Fruit fly (Drosophila melanogaster) whole organism, pupa: ENCODE results near the gene CG11349.

Source experiments
- CG10348 ChIP-seq: fragments of 200-800 bp; sonication (Bioruptor generic); IDR thresholded peaks from 2 replicates; pipeline ENCODE4 v1.3.6; 2022; ENCODE audit warnings: missing biosample characterization, missing genetic modification characterization
- CG12605 ChIP-seq: fragments of 200-800 bp; sonication (Bioruptor generic); IDR thresholded peaks from 2 replicates; pipeline ENCODE4 v1.3.6; 2022; ENCODE audit warnings: missing biosample characterization, missing genetic modification characterization
- CG13204 ChIP-seq: fragments of 200-800 bp; sonication (Bioruptor generic); optimal IDR thresholded peaks from 2 replicates; lab custom pipeline; 2018; ENCODE audit warnings: missing biosample characterization, mild to moderate bottlenecking, missing genetic modification characterization, moderate library complexity
- CG14655 ChIP-seq: fragments of 200-800 bp; sonication (Bioruptor generic); optimal IDR thresholded peaks from 3 replicates; lab custom pipeline; 2017; ENCODE audit warnings: mild to moderate bottlenecking, missing biosample characterization, missing genetic modification reagents, missing genetic modification characterization
- CG15710 ChIP-seq: fragments of 200-800 bp; sonication (Bioruptor generic); optimal IDR thresholded peaks from 2 replicates; lab custom pipeline; 2018; ENCODE audit warnings: missing biosample characterization, mild to moderate bottlenecking, missing genetic modification characterization, moderate library complexity
- CG17806 ChIP-seq: fragments of 200-800 bp; sonication (Bioruptor generic); optimal IDR thresholded peaks from 2 replicates; lab custom pipeline; 2018; ENCODE audit warnings: missing biosample characterization, mild to moderate bottlenecking, missing genetic modification characterization, moderate library complexity
- CG32121 ChIP-seq: fragments of 200-800 bp; sonication (Bioruptor generic); IDR thresholded peaks from 2 replicates; pipeline ENCODE4 v1.3.6; 2022; ENCODE audit warnings: missing biosample characterization, missing genetic modification characterization
- CG34367 ChIP-seq: fragments of 200-800 bp; sonication (Bioruptor generic); optimal IDR thresholded peaks from 2 replicates; lab custom pipeline; 2018; ENCODE audit warnings: missing biosample characterization, mild to moderate bottlenecking, missing genetic modification characterization
- CG4496 ChIP-seq: fragments of 200-800 bp; sonication (Bioruptor generic); IDR thresholded peaks from 3 replicates; pipeline ENCODE4 v1.3.6; 2022; ENCODE audit warnings: missing biosample characterization, missing genetic modification characterization
- CG8159 ChIP-seq: fragments of 200-800 bp; sonication (Bioruptor generic); optimal IDR thresholded peaks from 3 replicates; lab custom pipeline; 2018; ENCODE audit warnings: missing biosample characterization, mild to moderate bottlenecking, missing genetic modification characterization, moderate library complexity
- CG8301 ChIP-seq: fragments of 200-800 bp; sonication (Bioruptor generic); optimal IDR thresholded peaks from 2 replicates; lab custom pipeline; 2018; ENCODE audit warnings: missing biosample characterization, mild to moderate bottlenecking, missing genetic modification characterization
- CG9948 ChIP-seq: fragments of 200-800 bp; sonication (Bioruptor generic); optimal IDR thresholded peaks from 2 replicates; lab custom pipeline; 2018; ENCODE audit warnings: missing biosample characterization, mild to moderate bottlenecking, missing genetic modification characterization, moderate library complexity
- D1 ChIP-seq: fragments of 200-800 bp; sonication (Bioruptor generic); optimal IDR thresholded peaks from 2 replicates; lab custom pipeline; 2018; ENCODE audit warnings: missing biosample characterization, mild to moderate bottlenecking, missing genetic modification characterization, moderate library complexity
- EcR ChIP-seq: fragments of 200-800 bp; sonication (Bioruptor generic); optimal IDR thresholded peaks from 3 replicates; lab custom pipeline; 2019; ENCODE audit warnings: missing biosample characterization, missing genetic modification characterization, mild to moderate bottlenecking, moderate library complexity, missing genetic modification reagents
- Ets98B ChIP-seq: fragments of 200-800 bp; sonication (Bioruptor generic); IDR thresholded peaks from 2 replicates; pipeline ENCODE4 v1.3.6; 2022; ENCODE audit warnings: missing biosample characterization, missing genetic modification characterization
- Pif1A ChIP-seq: fragments of 200-800 bp; sonication (Bioruptor generic); optimal IDR thresholded peaks from 3 replicates; lab custom pipeline; 2016; ENCODE audit warnings: missing biosample characterization, missing genetic modification characterization
- Pif1B ChIP-seq: fragments of 200-800 bp; sonication (Bioruptor generic); optimal IDR thresholded peaks from 3 replicates; lab custom pipeline; 2016; ENCODE audit warnings: missing biosample characterization, missing genetic modification characterization
- Snoo ChIP-seq: fragments of 200-800 bp; sonication (Bioruptor generic); optimal IDR thresholded peaks from 3 replicates; lab custom pipeline; 2017; ENCODE audit warnings: missing biosample characterization, mild to moderate bottlenecking, missing genetic modification characterization, inconsistent platforms
- fd96Ca ChIP-seq: fragments of 200-800 bp; sonication (Bioruptor generic); IDR thresholded peaks from 3 replicates; pipeline ENCODE4 v1.3.6; 2022; ENCODE audit warnings: missing biosample characterization, missing genetic modification characterization
- gl ChIP-seq: fragments of 200-800 bp; sonication (Bioruptor generic); optimal IDR thresholded peaks from 2 replicates; lab custom pipeline; 2018; ENCODE audit warnings: missing biosample characterization, mild to moderate bottlenecking, missing genetic modification characterization
- rn ChIP-seq: fragments of 200-800 bp; sonication (Bioruptor generic); IDR thresholded peaks from 2 replicates; pipeline ENCODE4 v1.3.6; 2022; ENCODE audit warnings: missing biosample characterization, missing genetic modification characterization

CG11349 gene

DNA sequence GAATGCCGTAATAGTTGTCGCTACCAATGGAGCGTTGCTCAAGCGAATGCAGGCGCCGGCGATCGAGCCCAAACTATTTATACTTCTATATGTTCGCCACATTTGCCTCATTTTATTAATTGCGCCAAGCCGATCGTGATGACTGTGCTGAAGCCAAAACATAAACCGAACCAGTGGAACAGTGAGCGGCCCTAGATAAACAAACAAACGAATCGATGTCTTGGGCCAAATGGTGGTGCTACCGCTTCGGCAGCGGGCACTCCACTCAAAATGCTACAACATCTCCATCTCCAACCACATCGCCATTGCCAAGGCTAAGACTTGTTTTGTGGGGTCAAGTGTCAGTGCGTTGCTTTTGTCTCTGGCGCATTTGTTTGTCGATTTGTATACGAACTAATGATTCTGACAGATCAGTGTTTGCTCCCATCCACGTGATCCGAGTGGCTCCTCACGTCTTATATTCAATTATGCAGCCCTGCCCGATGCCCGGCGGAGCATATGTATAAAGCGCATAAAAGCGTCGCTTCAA is 9.0 kb upstream of the CG11349 start, which contains the start of gene CG15024:
TSS of gene CG15024 (minus strand) at position 51 of the 529 bp plus-strand sequence.
- no peak for TF ChIP-seq CG15710 (tag; lab: Kevin White, UChicago)
- no peak for TF ChIP-seq Ets98B (GFP tag; lab: Robert Waterston, UW)
- no peak for TF ChIP-seq CG13204 (GFP tag; lab: Kevin White, UChicago)
- TF ChIP-seq rn (GFP tag; lab: Robert Waterston, UW), result no peak
- TF ChIP-seq CG32121, result no peak
- TF ChIP-seq CG8159 (tag; lab: Kevin White, UChicago), result no peak
- no peak for TF ChIP-seq CG10348 (GFP tag; lab: Robert Waterston, UW)
- TF ChIP-seq CG4496, result no peak
- no peak for TF ChIP-seq EcR (GFP tag; lab: Kevin White, UChicago)
- no peak for TF ChIP-seq CG9948

DNA sequence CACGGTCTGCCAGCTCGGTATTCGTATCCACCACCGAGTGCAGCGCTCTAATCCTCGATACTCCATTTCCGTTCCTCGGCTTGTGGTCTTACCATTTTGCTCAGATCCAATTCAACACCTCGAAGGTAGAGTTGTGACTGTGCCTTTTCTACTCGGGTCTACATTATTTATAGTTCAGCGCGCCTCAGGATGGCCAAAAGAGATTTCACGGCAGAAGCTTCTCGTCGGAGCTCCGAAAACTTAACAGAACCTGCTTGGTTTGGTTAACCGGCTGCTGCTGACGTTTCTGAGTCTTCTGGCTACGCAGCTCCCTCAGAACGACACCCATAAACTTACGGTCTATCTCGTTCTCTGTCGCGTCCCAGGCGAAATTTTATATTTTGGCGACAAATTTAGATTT is 6.3 kb upstream of the CG11349 start, which contains the start of gene CG32241:
TSS of gene CG32241 (minus strand) at position 101 of the 400 bp plus-strand sequence.
- TF ChIP-seq D1 (tag; lab: Kevin White, UChicago) (no peak), CG12605 (no peak), CG9948 (no peak), CG15710 (tag; lab: Kevin White, UChicago) (no peak), rn (GFP tag; lab: Robert Waterston, UW) (no peak), CG4496 (no peak)

DNA sequence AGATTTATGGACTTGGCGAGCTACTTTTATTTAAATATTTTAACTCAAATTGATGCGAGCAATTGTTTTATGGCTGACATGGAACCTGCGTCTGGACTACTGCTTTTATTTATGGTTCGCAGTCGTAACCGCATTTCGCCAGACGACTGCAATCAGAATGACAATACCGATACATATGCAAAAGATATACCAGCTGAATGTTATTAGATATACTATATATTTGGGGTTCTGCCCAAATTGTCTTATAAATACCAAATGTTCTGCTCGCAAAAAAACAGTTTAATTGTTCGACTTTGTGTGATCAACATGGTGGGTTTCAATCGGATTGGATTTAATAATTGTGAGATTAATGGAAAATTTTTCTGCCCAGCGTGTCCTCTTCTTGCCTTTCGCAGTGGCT is 3.2 kb upstream of the CG11349 start, which contains the start of gene CG32249:
TSS of gene CG32249 (plus strand) at position 301 of the 400 bp plus-strand sequence.
- TF ChIP-seq CG8301 (tag; lab: Kevin White, UChicago), result no peak
- no peak for TF ChIP-seq CG15710 (tag; lab: Kevin White, UChicago)
- TF ChIP-seq CG32121, result no peak
- no peak for TF ChIP-seq CG4496
- TF ChIP-seq fd96Ca (GFP tag; lab: Robert Waterston, UW), result no peak
- TF ChIP-seq CG10348 (GFP tag; lab: Robert Waterston, UW), result no peak
- TF ChIP-seq CG12605, result no peak
- no peak for TF ChIP-seq Pif1B

DNA sequence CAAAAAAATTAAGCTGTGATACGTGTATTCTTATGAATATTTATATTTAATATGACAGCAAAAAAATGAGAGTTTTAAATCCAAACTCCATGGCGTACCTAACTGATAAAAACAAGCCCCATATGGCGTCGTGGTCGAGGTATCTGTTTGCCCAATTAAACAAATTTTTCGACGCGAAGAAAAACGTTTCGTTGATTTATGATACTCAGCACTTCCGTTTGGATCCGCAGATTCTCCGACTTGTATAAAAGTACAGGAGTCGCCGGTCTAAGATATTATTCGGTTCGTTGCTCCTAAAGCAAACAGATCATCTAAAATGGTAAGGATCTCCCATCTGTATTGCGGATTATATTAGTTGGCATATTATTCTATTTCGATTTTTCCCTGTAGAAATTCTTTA is 1.4 kb upstream of the CG11349 start, which contains the start of gene CG32248:
TSS of gene CG32248 (plus strand) at position 301 of the 400 bp plus-strand sequence.
- TF ChIP-seq Pif1A (GFP tag; lab: Kevin White, UChicago), result no peak

dm6 chr3L:4474946-4475470 is 2.1 kb downstream of the CG11349 start:
- TF ChIP-seq EcR (GFP tag; lab: Kevin White, UChicago) (no peak), CG8301 (tag; lab: Kevin White, UChicago) (peak; percentile 24), CG8159 (tag; lab: Kevin White, UChicago) (peak; percentile 20), CG9948 (no peak), CG12605 (peak; percentile 20; the same call in 1 of the 2 replicates), CG17806 (tag; lab: Kevin White, UChicago) (no peak), CG34367 (tag; lab: Kevin White, UChicago) (peak; percentile 43), fd96Ca (GFP tag; lab: Robert Waterston, UW) (0 out of 3 replicates have a peak, but pooled peaks have one; percentile 35), Ets98B (GFP tag; lab: Robert Waterston, UW) (peak; percentile 61), Pif1A (GFP tag; lab: Kevin White, UChicago) (peak; percentile 66), rn (GFP tag; lab: Robert Waterston, UW) (no peak), CG14655 (GFP tag; lab: Kevin White, UChicago) (peak; percentile 25), gl (no peak), Pif1B (peak; percentile 13), CG10348 (GFP tag; lab: Robert Waterston, UW) (no peak), CG4496 (peak; percentile 96)

DNA sequence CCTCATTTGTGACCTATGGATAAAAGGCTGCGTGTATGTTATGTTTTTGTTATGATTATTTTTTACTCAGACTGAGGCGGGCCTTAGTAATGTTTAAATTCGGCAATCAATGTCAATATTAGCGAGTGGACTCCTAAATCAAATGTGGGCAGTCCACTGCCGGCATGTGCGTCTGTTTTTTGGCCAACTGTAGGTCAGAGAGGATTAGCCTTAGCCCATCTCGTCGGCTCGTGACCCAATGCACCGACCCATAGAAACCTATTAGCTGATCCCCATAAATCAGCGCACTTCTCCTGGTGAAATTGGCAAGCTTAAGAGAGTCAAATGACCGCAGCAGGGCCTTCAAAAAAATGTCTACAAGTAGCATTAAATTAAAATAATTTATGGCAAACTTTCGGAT is 2.8 kb downstream of the CG11349 start:
- TF ChIP-seq EcR (GFP tag; lab: Kevin White, UChicago) (no peak), rn (GFP tag; lab: Robert Waterston, UW) (no peak), CG8159 (tag; lab: Kevin White, UChicago) (no peak), gl (no peak), CG10348 (GFP tag; lab: Robert Waterston, UW) (no peak), fd96Ca (GFP tag; lab: Robert Waterston, UW) (no peak), Pif1A (GFP tag; lab: Kevin White, UChicago) (no peak), CG14655 (GFP tag; lab: Kevin White, UChicago) (no peak), Snoo (no peak), CG15710 (tag; lab: Kevin White, UChicago) (no peak), CG32121 (no peak), CG13204 (GFP tag; lab: Kevin White, UChicago) (no peak), CG17806 (tag; lab: Kevin White, UChicago) (no peak), CG12605 (no peak), Ets98B (GFP tag; lab: Robert Waterston, UW) (no peak)
